Fruit fly (Drosophila melanogaster): ENCODE measurements around the gene aus.

aus gene

DNA sequence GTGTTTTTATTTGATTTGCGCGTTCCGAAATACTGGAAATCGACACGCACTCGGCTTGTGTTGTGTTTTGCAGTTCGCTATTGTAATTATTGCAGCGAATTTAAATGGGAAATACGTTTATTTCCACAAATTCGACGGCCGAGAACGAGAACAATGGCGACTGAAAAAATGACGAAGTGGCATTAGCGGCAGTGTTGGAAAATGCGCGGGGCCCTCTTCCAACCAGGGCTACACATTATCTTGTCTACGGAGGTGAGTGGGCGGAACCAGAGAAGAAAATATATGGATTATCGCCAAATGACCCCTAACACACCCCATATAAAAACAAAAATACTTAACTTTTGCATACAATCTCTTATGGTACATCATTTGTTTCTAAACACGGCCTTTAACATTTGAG, 80.5 kb downstream of the aus start, which contains the start of gene Rab1 (continued):
- no peak for TF ChIP-seq CG1832 (GFP tag; optimal IDR thresholded peaks at IDR 0.05)
- TF ChIP-seq lola (GFP tag; optimal IDR thresholded peaks at IDR 0.05) = no peak
- no peak for TF ChIP-seq CG14667 (GFP tag; IDR thresholded peaks at IDR 0.05)
- TF ChIP-seq hb (GFP tag; IDR thresholded peaks at IDR 0.05; ENCODE audit: partially characterized antibody) = no peak
- peak; percentile 54 for TF ChIP-seq CG34376 (GFP tag; optimal IDR thresholded peaks at IDR 0.05)
- TF ChIP-seq Rfx (GFP tag; IDR thresholded peaks at IDR 0.05) = peak; percentile 70
- TF ChIP-seq slbo (GFP tag; IDR thresholded peaks at IDR 0.05) = peak; percentile 66
- TF ChIP-seq CG1024 (GFP tag; IDR thresholded peaks at IDR 0.05) = no peak
- TF ChIP-seq sd (tag; optimal IDR thresholded peaks at IDR 0.05) = peak; percentile 12
- TF ChIP-seq CG10654 (GFP tag; optimal IDR thresholded peaks at IDR 0.05) = peak; percentile 4
- TF ChIP-seq trem (tag; optimal IDR thresholded peaks at IDR 0.05) = peak; percentile 97
- no peak for TF ChIP-seq CG11093 (GFP tag; IDR thresholded peaks at IDR 0.05)
- TF ChIP-seq CG6689 (GFP tag; IDR thresholded peaks at IDR 0.05) = no peak
- TF ChIP-seq CG10366 (GFP tag; IDR thresholded peaks at IDR 0.05) = no peak
- TF ChIP-seq Mrtf (GFP tag; IDR thresholded peaks at IDR 0.05) = no peak
- peak; percentile 12 for TF ChIP-seq bab2 (GFP tag; optimal IDR thresholded peaks at IDR 0.05)
- TF ChIP-seq nau (GFP tag; optimal IDR thresholded peaks at IDR 0.05) = no peak
- TF ChIP-seq Stat92E (GFP tag; optimal IDR thresholded peaks at IDR 0.05) = no peak
- no peak for TF ChIP-seq psq (GFP tag; optimal IDR thresholded peaks at IDR 0.05)
- TF ChIP-seq CG15269 (tag; optimal IDR thresholded peaks at IDR 0.05) = peak; percentile 14
- no peak for TF ChIP-seq CG11696 (GFP tag; IDR thresholded peaks at IDR 0.05)
- TF ChIP-seq ro (GFP tag; IDR thresholded peaks at IDR 0.05) = no peak
- TF ChIP-seq CG3838 (GFP tag; optimal IDR thresholded peaks at IDR 0.05) = no peak
- TF ChIP-seq CG31224 (GFP tag; IDR thresholded peaks at IDR 0.05) = no peak
- TF ChIP-seq CG34422 (GFP tag; IDR thresholded peaks at IDR 0.05) = peak; percentile 62; the same call in 2 of the 3 replicates
- TF ChIP-seq E2f1 (GFP tag; IDR thresholded peaks at IDR 0.05) = no peak
- 0 out of 2 replicates have a peak, but pooled peaks have one; percentile 8 for TF ChIP-seq CG10959 (GFP tag; IDR thresholded peaks at IDR 0.05)
- TF ChIP-seq caup (GFP tag; optimal IDR thresholded peaks at IDR 0.05; ENCODE audit: severe bottlenecking) = peak; percentile 70
- no peak for TF ChIP-seq Doc3 (GFP tag; IDR thresholded peaks at IDR 0.05; ENCODE audit: partially characterized antibody)
- TF ChIP-seq Bteb2 (GFP tag; optimal IDR thresholded peaks at IDR 0.05) = peak; percentile 17
- TF ChIP-seq Mes4 (GFP tag; optimal IDR thresholded peaks at IDR 0.05) = peak; percentile 6
- peak; percentile 44; the same call in 1 of the 2 replicates for TF ChIP-seq onecut (GFP tag; IDR thresholded peaks at IDR 0.05)
- no peak for TF ChIP-seq Atf6 (GFP tag; IDR thresholded peaks at IDR 0.05)
- TF ChIP-seq usp (GFP tag; optimal IDR thresholded peaks at IDR 0.05) = no peak
- TF ChIP-seq ab (GFP tag; optimal IDR thresholded peaks at IDR 0.05) = no peak
- TF ChIP-seq CG8765 (GFP tag; IDR thresholded peaks at IDR 0.05) = no peak
- TF ChIP-seq trh (GFP tag; optimal IDR thresholded peaks at IDR 0.05) = no peak
- TF ChIP-seq CG3065 (GFP tag; optimal IDR thresholded peaks at IDR 0.05) = peak; percentile 79
- peak; percentile 74 for TF ChIP-seq Blimp-1 (GFP tag; optimal IDR thresholded peaks at IDR 0.05)
- no peak for TF ChIP-seq Sox102F (GFP tag; optimal IDR thresholded peaks at IDR 0.05)
- peak; percentile 1 for TF ChIP-seq repo (GFP tag; optimal IDR thresholded peaks at IDR 0.05)
- peak; percentile 68 for TF ChIP-seq NFAT (GFP tag; IDR thresholded peaks at IDR 0.05)
- no peak for TF ChIP-seq ac (GFP tag; optimal IDR thresholded peaks at IDR 0.05)
- TF ChIP-seq CG17359 (tag; optimal IDR thresholded peaks at IDR 0.05) = peak; percentile 22
- TF ChIP-seq CG15011 (GFP tag; optimal IDR thresholded peaks at IDR 0.05) = no peak
- no peak for TF ChIP-seq Oaz (GFP tag; IDR thresholded peaks at IDR 0.05)
- TF ChIP-seq HLH3B (GFP tag; IDR thresholded peaks at IDR 0.05) = no peak
- no peak for TF ChIP-seq esg (GFP tag; conservative IDR thresholded peaks at IDR 0.05)
- TF ChIP-seq H2.0 (GFP tag; IDR thresholded peaks at IDR 0.05) = peak; percentile 30; the same call in 1 of the 2 replicates
- no peak for TF ChIP-seq Gug (GFP tag; IDR thresholded peaks at IDR 0.05)
- TF ChIP-seq z (GFP tag; IDR thresholded peaks at IDR 0.05) = no peak
- no peak for TF ChIP-seq crol (GFP tag; IDR thresholded peaks at IDR 0.05)

Measured in whole organism, embryonic.